Fruit fly (Drosophila melanogaster) whole organism, pupa: Measurements from ENCODE around the gene CG10841.

Experiments
- CG10348 ChIP-seq: fragments of 200-800 bp; sonication (Bioruptor generic); IDR thresholded peaks from 2 replicates; pipeline ENCODE4 v1.3.6; 2022; ENCODE audit warnings: missing biosample characterization, missing genetic modification characterization
- CG15710 ChIP-seq: fragments of 200-800 bp; sonication (Bioruptor generic); optimal IDR thresholded peaks from 2 replicates; lab custom pipeline; 2018; ENCODE audit warnings: missing biosample characterization, mild to moderate bottlenecking, missing genetic modification characterization, moderate library complexity
- CG17806 ChIP-seq: fragments of 200-800 bp; sonication (Bioruptor generic); optimal IDR thresholded peaks from 2 replicates; lab custom pipeline; 2018; ENCODE audit warnings: missing biosample characterization, mild to moderate bottlenecking, missing genetic modification characterization, moderate library complexity
- CG34367 ChIP-seq: fragments of 200-800 bp; sonication (Bioruptor generic); optimal IDR thresholded peaks from 2 replicates; lab custom pipeline; 2018; ENCODE audit warnings: missing biosample characterization, mild to moderate bottlenecking, missing genetic modification characterization
- CG4496 ChIP-seq: fragments of 200-800 bp; sonication (Bioruptor generic); IDR thresholded peaks from 3 replicates; pipeline ENCODE4 v1.3.6; 2022; ENCODE audit warnings: missing biosample characterization, missing genetic modification characterization
- CG8159 ChIP-seq: fragments of 200-800 bp; sonication (Bioruptor generic); optimal IDR thresholded peaks from 3 replicates; lab custom pipeline; 2018; ENCODE audit warnings: missing biosample characterization, mild to moderate bottlenecking, missing genetic modification characterization, moderate library complexity
- CG8301 ChIP-seq: fragments of 200-800 bp; sonication (Bioruptor generic); optimal IDR thresholded peaks from 2 replicates; lab custom pipeline; 2018; ENCODE audit warnings: missing biosample characterization, mild to moderate bottlenecking, missing genetic modification characterization
- D1 ChIP-seq: fragments of 200-800 bp; sonication (Bioruptor generic); optimal IDR thresholded peaks from 2 replicates; lab custom pipeline; 2018; ENCODE audit warnings: missing biosample characterization, mild to moderate bottlenecking, missing genetic modification characterization, moderate library complexity
- EcR ChIP-seq: fragments of 200-800 bp; sonication (Bioruptor generic); optimal IDR thresholded peaks from 3 replicates; lab custom pipeline; 2019; ENCODE audit warnings: missing biosample characterization, missing genetic modification characterization, mild to moderate bottlenecking, moderate library complexity, missing genetic modification reagents
- Ets98B ChIP-seq: fragments of 200-800 bp; sonication (Bioruptor generic); IDR thresholded peaks from 2 replicates; pipeline ENCODE4 v1.3.6; 2022; ENCODE audit warnings: missing biosample characterization, missing genetic modification characterization
- Pif1A ChIP-seq: fragments of 200-800 bp; sonication (Bioruptor generic); optimal IDR thresholded peaks from 3 replicates; lab custom pipeline; 2016; ENCODE audit warnings: missing biosample characterization, missing genetic modification characterization
- Pif1B ChIP-seq: fragments of 200-800 bp; sonication (Bioruptor generic); optimal IDR thresholded peaks from 3 replicates; lab custom pipeline; 2016; ENCODE audit warnings: missing biosample characterization, missing genetic modification characterization
- Snoo ChIP-seq: fragments of 200-800 bp; sonication (Bioruptor generic); optimal IDR thresholded peaks from 3 replicates; lab custom pipeline; 2017; ENCODE audit warnings: missing biosample characterization, mild to moderate bottlenecking, missing genetic modification characterization, inconsistent platforms
- gl ChIP-seq: fragments of 200-800 bp; sonication (Bioruptor generic); optimal IDR thresholded peaks from 2 replicates; lab custom pipeline; 2018; ENCODE audit warnings: missing biosample characterization, mild to moderate bottlenecking, missing genetic modification characterization

DNA sequence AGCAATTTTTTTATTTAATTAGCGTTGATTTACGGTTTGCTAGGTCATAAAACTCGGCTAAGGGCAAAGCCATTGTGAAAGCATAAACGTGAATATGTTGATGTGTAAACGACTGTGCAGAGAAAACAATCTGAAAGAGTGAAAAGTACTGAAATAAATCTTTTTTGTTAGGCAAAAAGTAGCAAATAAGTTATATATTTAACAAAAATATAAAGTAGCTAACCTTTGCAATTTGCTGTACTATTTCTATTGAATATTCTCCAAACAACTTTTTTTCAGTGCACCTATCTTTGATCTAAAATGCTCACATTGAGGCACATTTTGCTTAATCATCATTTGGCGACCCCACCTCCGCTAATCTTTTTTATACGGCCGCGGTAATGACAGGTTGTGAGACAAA, 35.3 kb upstream of the CG10841 start:
- TF ChIP-seq CG8301 (tag; lab: Kevin White, UChicago) (no peak), Snoo (tag; lab: Kevin White, UChicago) (no peak), CG15710 (tag; lab: Kevin White, UChicago) (no peak), EcR (GFP tag; lab: Kevin White, UChicago) (no peak), CG4496 (no peak), CG10348 (GFP tag; lab: Robert Waterston, UW) (no peak), CG34367 (no peak), Pif1B (GFP tag; lab: Kevin White, UChicago) (no peak), CG8159 (tag; lab: Kevin White, UChicago) (no peak), Ets98B (GFP tag; lab: Robert Waterston, UW) (no peak), CG17806 (tag; lab: Kevin White, UChicago) (no peak), D1 (no peak), gl (no peak), Pif1A (GFP tag; lab: Kevin White, UChicago) (no peak)
